Worm (Caenorhabditis elegans): ENCODE results near the gene col-158.

col-158 gene

DNA sequence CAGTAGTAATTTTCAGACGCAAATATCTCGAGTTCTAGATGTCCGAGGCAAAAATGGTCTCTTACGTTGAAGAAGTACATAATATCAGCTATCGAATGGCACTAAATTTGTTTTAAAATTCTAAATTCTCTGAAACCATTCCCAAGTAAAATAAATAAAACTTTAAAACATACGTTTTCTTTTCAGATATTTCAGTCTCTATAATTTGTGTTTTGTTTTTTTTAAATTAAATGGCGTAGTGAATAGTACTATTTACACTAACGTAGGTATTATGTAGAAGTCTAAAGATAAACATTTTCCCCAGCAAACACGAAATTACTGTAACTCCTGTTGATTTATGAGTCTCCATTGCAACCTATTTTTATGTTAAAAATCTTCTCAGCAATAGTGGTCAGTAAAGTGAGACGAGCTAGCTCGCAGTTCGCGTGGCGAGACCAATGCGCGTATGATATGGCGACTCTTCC lies 12.1 kb upstream of the col-158 start:
- TF ChIP-seq hlh-13 (GFP tag; optimal IDR thresholded peaks at IDR 0.05) (no peak), ceh-9 (tag; optimal IDR thresholded peaks at IDR 0.05) (no peak), unc-55 (GFP tag; optimal IDR thresholded peaks at IDR 0.05) (no peak)

ce11 chrV:11818064-11818463 lies 11.3 kb upstream of the col-158 start:
- TF ChIP-seq ztf-16 (tag; optimal IDR thresholded peaks at IDR 0.05) (no peak), ceh-45 (GFP tag; IDR thresholded peaks at IDR 0.05) (no peak), T23F11.4 (GFP tag; optimal IDR thresholded peaks at IDR 0.05) (no peak), che-1 (tag; optimal IDR thresholded peaks at IDR 0.05) (no peak), sox-4 (tag; optimal IDR thresholded peaks at IDR 0.05) (no peak), ceh-14 (tag; optimal IDR thresholded peaks at IDR 0.05) (no peak), zip-5 (tag; optimal IDR thresholded peaks at IDR 0.05) (no peak), dmd-4 (tag; optimal IDR thresholded peaks at IDR 0.05; ENCODE audit: borderline replicate concordance) (no peak), ceh-30 (tag; optimal IDR thresholded peaks at IDR 0.05) (no peak)

DNA sequence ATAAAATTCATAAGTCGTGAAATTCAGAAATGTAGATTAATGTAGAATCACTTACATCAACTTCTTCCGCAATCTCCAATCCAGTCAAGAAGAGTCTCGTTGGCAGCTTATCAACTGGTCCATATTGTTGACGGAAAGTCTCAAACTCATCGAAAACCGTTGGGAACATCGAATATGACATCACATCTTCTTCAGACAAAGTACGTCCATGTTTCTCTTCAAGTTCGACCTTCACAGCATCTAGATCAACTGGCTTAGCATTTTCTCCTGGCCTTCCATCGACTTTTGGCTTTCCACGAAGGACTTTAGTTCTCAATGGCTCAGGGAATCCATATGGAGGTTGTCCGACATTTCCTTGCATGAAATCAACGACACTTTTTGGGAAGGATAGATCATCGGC lies 10.6 kb upstream of the col-158 start:
- TF ChIP-seq fkh-6 (tag; optimal IDR thresholded peaks at IDR 0.05) (no peak), ama-1 (optimal IDR thresholded peaks at IDR 0.05) (no peak)

- TF ChIP-seq gmeb-2 (tag; optimal IDR thresholded peaks at IDR 0.05) (no peak), unc-3 (GFP tag; conservative IDR thresholded peaks at IDR 0.05) (no peak), unc-3 (tag; optimal IDR thresholded peaks at IDR 0.05) (no peak), mec-3 (tag; optimal IDR thresholded peaks at IDR 0.05; ENCODE audit: borderline replicate concordance) (no peak), pqm-1 (tag; optimal IDR thresholded peaks at IDR 0.05) (no peak), pros-1 (tag; optimal IDR thresholded peaks at IDR 0.05) (no peak), C08G9.2 (tag; optimal IDR thresholded peaks at IDR 0.05) (no peak), fkh-6 (tag; optimal IDR thresholded peaks at IDR 0.05) (no peak), ztf-16 (tag; optimal IDR thresholded peaks at IDR 0.05) (no peak), nhr-232 (tag; optimal IDR thresholded peaks at IDR 0.05) (no peak), fax-1 (tag; optimal IDR thresholded peaks at IDR 0.05) (no peak), tbx-2 (tag; optimal IDR thresholded peaks at IDR 0.05) (no peak), F13H6.1 (tag; optimal IDR thresholded peaks at IDR 0.05) (no peak), ceh-18 (tag; optimal IDR thresholded peaks at IDR 0.05) (no peak), lim-6 (tag; optimal IDR thresholded peaks at IDR 0.05) (no peak), zip-5 (tag; optimal IDR thresholded peaks at IDR 0.05) (no peak), ref-2 (tag; optimal IDR thresholded peaks at IDR 0.05) (no peak), K09A11.1 (tag; optimal IDR thresholded peaks at IDR 0.05; ENCODE audit: insufficient read depth) (no peak)
Observed at ce11 chrV:11819451-11819850, 9.9 kb upstream of the col-158 start.

- TF ChIP-seq dve-1 (tag; optimal IDR thresholded peaks at IDR 0.05) (no peak), ceh-31 (tag; optimal IDR thresholded peaks at IDR 0.05) (no peak), mec-3 (tag; optimal IDR thresholded peaks at IDR 0.05; ENCODE audit: borderline replicate concordance) (no peak), nfya-1 (tag; optimal IDR thresholded peaks at IDR 0.05) (no peak), T23F11.4 (GFP tag; optimal IDR thresholded peaks at IDR 0.05) (no peak), elt-2 (tag; optimal IDR thresholded peaks at IDR 0.05) (peak; percentile 34), ets-4 (tag; optimal IDR thresholded peaks at IDR 0.05) (no peak), lim-6 (tag; optimal IDR thresholded peaks at IDR 0.05) (no peak)
Observed at ce11 chrV:11820551-11820950, 8.8 kb upstream of the col-158 start.

ce11 chrV:11822461-11822939 lies 6.9 kb upstream of the col-158 start, which contains the start of gene pyc-1:
Gene pyc-1, minus strand, starts transcription at chrV:11822529.
- no peak for TF ChIP-seq unc-55 (GFP tag; optimal IDR thresholded peaks at IDR 0.05)
- no peak for TF ChIP-seq odd-2 (tag; optimal IDR thresholded peaks at IDR 0.05)
- no peak for TF ChIP-seq K02D7.2 (tag; optimal IDR thresholded peaks at IDR 0.05)
- TF ChIP-seq fkh-10 (GFP tag; optimal IDR thresholded peaks at IDR 0.05) = no peak
- TF ChIP-seq elt-4 (tag; optimal IDR thresholded peaks at IDR 0.05) = no peak
- no peak for TF ChIP-seq pag-3 (tag; optimal IDR thresholded peaks at IDR 0.05; ENCODE audit: borderline replicate concordance)
- TF ChIP-seq syd-9 (tag; optimal IDR thresholded peaks at IDR 0.05) = no peak
- TF ChIP-seq hlh-8 (tag; optimal IDR thresholded peaks at IDR 0.05) = no peak

All from whole organism, late embryonic.